Fruit fly (Drosophila melanogaster): ENCODE measurements around the gene Nrg.

The Nrg gene

dm6 chrX:8517121-8518024 lies at the start of gene Nrg (continued):
- TF ChIP-seq shn (GFP tag; optimal IDR thresholded peaks at IDR 0.05) (peak; percentile 21), CG10209 (GFP tag; optimal IDR thresholded peaks at IDR 0.05) (no peak), Scr (GFP tag; IDR thresholded peaks at IDR 0.05; ENCODE audit: partially characterized antibody) (peak; percentile 98), Adf1 (GFP tag; IDR thresholded peaks at IDR 0.05) (no peak; the same call in 1 of the 2 replicates), CG14441 (GFP tag; IDR thresholded peaks at IDR 0.05) (no peak), onecut (GFP tag; IDR thresholded peaks at IDR 0.05) (peak; percentile 39; the same call in 1 of the 2 replicates), pzg (GFP tag; optimal IDR thresholded peaks at IDR 0.05) (peak; percentile 99), oc (tag; optimal IDR thresholded peaks at IDR 0.05) (peak; percentile 5), CG11398 (GFP tag; optimal IDR thresholded peaks at IDR 0.05) (peak; percentile 40), CG7786 (GFP tag; optimal IDR thresholded peaks at IDR 0.05) (no peak), gsb (GFP tag; IDR thresholded peaks at IDR 0.05) (no peak), Dip2 (GFP tag; IDR thresholded peaks at IDR 0.05) (no peak), corto (GFP tag; optimal IDR thresholded peaks at IDR 0.05) (no peak), trh (GFP tag; optimal IDR thresholded peaks at IDR 0.05) (no peak), CG3407 (GFP tag; optimal IDR thresholded peaks at IDR 0.05) (no peak), gcm (GFP tag; optimal IDR thresholded peaks at IDR 0.05) (peak; percentile 14), Rx (GFP tag; IDR thresholded peaks at IDR 0.05) (no peak), sr (GFP tag; IDR thresholded peaks at IDR 0.05) (no peak), bowl (GFP tag; IDR thresholded peaks at IDR 0.05) (no peak), gsb-n (tag; optimal IDR thresholded peaks at IDR 0.05) (no peak), fd102C (GFP tag; optimal IDR thresholded peaks at IDR 0.05) (no peak), chm (GFP tag; IDR thresholded peaks at IDR 0.05) (peak; percentile 90), CG8281 (tag; optimal IDR thresholded peaks at IDR 0.05) (no peak), dm (GFP tag; optimal IDR thresholded peaks at IDR 0.05) (peak; percentile 46), CG43689 (GFP tag; IDR thresholded peaks at IDR 0.05) (no peak), CG4730 (GFP tag; IDR thresholded peaks at IDR 0.05) (no peak), zen2 (GFP tag; IDR thresholded peaks at IDR 0.05; ENCODE audit: partially characterized antibody) (peak; percentile 100), CG12236 (GFP tag; optimal IDR thresholded peaks at IDR 0.05) (no peak), Poxn (GFP tag; IDR thresholded peaks at IDR 0.05) (no peak), fd96Cb (tag; optimal IDR thresholded peaks at IDR 0.05) (no peak), CG12391 (tag; optimal IDR thresholded peaks at IDR 0.05) (peak; percentile 44), h (optimal IDR thresholded peaks at IDR 0.05) (no peak), knrl (GFP tag; IDR thresholded peaks at IDR 0.05; ENCODE audit: partially characterized antibody) (peak; percentile 98), Ets65A (GFP tag) (no peak), NFAT (GFP tag; IDR thresholded peaks at IDR 0.05) (peak; percentile 58; the same call in 1 of the 2 replicates), CG30403 (GFP tag; optimal IDR thresholded peaks at IDR 0.05) (no peak), CG4360 (GFP tag; IDR thresholded peaks at IDR 0.05) (peak; percentile 27), H15 (GFP tag; IDR thresholded peaks at IDR 0.05) (no peak), CG4854 (GFP tag; optimal IDR thresholded peaks at IDR 0.05) (no peak), Bteb2 (GFP tag; optimal IDR thresholded peaks at IDR 0.05) (no peak), kni (GFP tag; optimal IDR thresholded peaks at IDR 0.05) (no peak), CG12299 (tag; optimal IDR thresholded peaks at IDR 0.05) (peak; percentile 59), CG12071 (GFP tag; optimal IDR thresholded peaks at IDR 0.05) (peak; percentile 39), CG8944 (GFP tag; optimal IDR thresholded peaks at IDR 0.05) (no peak), CG6791 (GFP tag; IDR thresholded peaks at IDR 0.05; ENCODE audit: partially characterized antibody) (peak; percentile 99), CG1832 (GFP tag; optimal IDR thresholded peaks at IDR 0.05) (no peak), CG10543 (GFP tag; optimal IDR thresholded peaks at IDR 0.05) (peak; percentile 65), CG4328 (GFP tag; optimal IDR thresholded peaks at IDR 0.05) (peak; percentile 42), Deaf1 (tag; optimal IDR thresholded peaks at IDR 0.05) (peak; percentile 69)
